Worm (Caenorhabditis elegans) whole organism, mixed stage, embryonic: ENCODE measurements around the gene lrx-1.

ENCODE experiments used
- M03D4.4 ChIP-seq: sonication (generic microtip); optimal IDR thresholded peaks from 2 replicates; lab custom pipeline; 2017; ENCODE audit warnings: mild to moderate bottlenecking, missing genetic modification characterization, missing compliant biosample characterization
- bed-3 ChIP-seq: fragments of 200-800 bp; sonication (Bioruptor generic); optimal IDR thresholded peaks from 3 replicates; lab custom pipeline; 2018; ENCODE audit warnings: mild to moderate bottlenecking, missing genetic modification characterization, moderate library complexity, missing compliant biosample characterization
- blmp-1 ChIP-seq: fragments of 150-350 bp; optimal IDR thresholded peaks from 2 replicates; lab custom pipeline; 2014; ENCODE audit warnings: missing biosample characterization, missing genetic modification characterization
- ceh-39 ChIP-seq: fragments of 150-350 bp; optimal IDR thresholded peaks from 2 replicates; lab custom pipeline; 2014; ENCODE audit warnings: missing biosample characterization, missing genetic modification characterization
- ceh-43 ChIP-seq: fragments of 200-800 bp; sonication (Bioruptor generic); optimal IDR thresholded peaks from 2 replicates; lab custom pipeline; 2018; ENCODE audit warnings: mild to moderate bottlenecking, missing genetic modification characterization, moderate library complexity, missing compliant biosample characterization
- ceh-83 ChIP-seq: fragments of 200-800 bp; sonication (Bioruptor generic); optimal IDR thresholded peaks from 2 replicates; lab custom pipeline; 2018; ENCODE audit warnings: mild to moderate bottlenecking, missing genetic modification characterization, missing compliant biosample characterization
- ces-1 ChIP-seq: fragments of 150-350 bp; optimal IDR thresholded peaks from 2 replicates; lab custom pipeline; 2014; ENCODE audit warnings: missing biosample characterization, missing genetic modification reagents, missing genetic modification characterization
- cnd-1 ChIP-seq: fragments of 200-800 bp; sonication (Bioruptor generic); optimal IDR thresholded peaks from 2 replicates; lab custom pipeline; 2018; ENCODE audit warnings: mild to moderate bottlenecking, missing genetic modification characterization, missing compliant biosample characterization
- drap-1 ChIP-seq: fragments of 200-800 bp; sonication (Bioruptor generic); optimal IDR thresholded peaks from 3 replicates; lab custom pipeline; 2018; ENCODE audit warnings: mild to moderate bottlenecking, missing genetic modification characterization, missing compliant biosample characterization
- elt-1 ChIP-seq: sonication (generic microtip); optimal IDR thresholded peaks from 2 replicates; lab custom pipeline; 2017; ENCODE audit warnings: missing genetic modification characterization, mild to moderate bottlenecking, missing compliant biosample characterization, antibody characterized with exemption, moderate library complexity, borderline replicate concordance; ENCODE audit not compliant: insufficient read depth
- elt-3 ChIP-seq: fragments of 150-350 bp; optimal IDR thresholded peaks from 2 replicates; lab custom pipeline; 2014; ENCODE audit warnings: missing biosample characterization, missing genetic modification characterization
- flh-1 ChIP-seq: fragments of 200-800 bp; sonication (Bioruptor generic); optimal IDR thresholded peaks from 2 replicates; lab custom pipeline; 2018; ENCODE audit warnings: mild to moderate bottlenecking, missing genetic modification characterization, moderate library complexity, missing compliant biosample characterization
- ham-2 ChIP-seq: fragments of 200-800 bp; sonication (Bioruptor generic); optimal IDR thresholded peaks from 2 replicates; lab custom pipeline; 2018; ENCODE audit warnings: mild to moderate bottlenecking, missing genetic modification characterization, missing compliant biosample characterization
- hlh-1 ChIP-seq: fragments of 150-350 bp; optimal IDR thresholded peaks from 2 replicates; lab custom pipeline; 2014; ENCODE audit warnings: missing biosample characterization, missing genetic modification reagents, missing genetic modification characterization
- lin-13 ChIP-seq: fragments of 150-350 bp; optimal IDR thresholded peaks from 2 replicates; lab custom pipeline; 2014; ENCODE audit warnings: missing biosample characterization, missing genetic modification characterization
- lin-32 ChIP-seq: fragments of 200-800 bp; sonication (Bioruptor generic); optimal IDR thresholded peaks from 2 replicates; lab custom pipeline; 2018; ENCODE audit warnings: mild to moderate bottlenecking, missing genetic modification characterization, missing compliant biosample characterization
- lsy-2 ChIP-seq: fragments of 150-350 bp; optimal IDR thresholded peaks from 2 replicates; lab custom pipeline; 2014; ENCODE audit warnings: missing biosample characterization, missing genetic modification characterization
- mab-5 ChIP-seq: fragments of 150-350 bp; optimal IDR thresholded peaks from 2 replicates; lab custom pipeline; 2014; ENCODE audit warnings: missing biosample characterization, missing genetic modification characterization
- mep-1 ChIP-seq: fragments of 150-350 bp; optimal IDR thresholded peaks from 2 replicates; lab custom pipeline; 2017; ENCODE audit warnings: missing biosample characterization, missing genetic modification reagents, missing genetic modification characterization, inconsistent platforms
- mls-2 ChIP-seq: sonication (generic microtip); optimal IDR thresholded peaks from 2 replicates; lab custom pipeline; 2016; ENCODE audit warnings: mild to moderate bottlenecking, missing genetic modification characterization, moderate library complexity, missing compliant biosample characterization
- nhr-12 ChIP-seq: fragments of 150-350 bp; optimal IDR thresholded peaks from 2 replicates; lab custom pipeline; 2014; ENCODE audit warnings: missing biosample characterization, missing genetic modification characterization
- nhr-2 ChIP-seq: fragments of 150-350 bp; optimal IDR thresholded peaks from 2 replicates; lab custom pipeline; 2014; ENCODE audit warnings: missing biosample characterization, missing genetic modification characterization
- nhr-237 ChIP-seq: fragments of 150-350 bp; optimal IDR thresholded peaks from 2 replicates; lab custom pipeline; 2014; ENCODE audit warnings: missing biosample characterization, missing genetic modification characterization
- nhr-28 ChIP-seq: fragments of 150-350 bp; optimal IDR thresholded peaks from 2 replicates; lab custom pipeline; 2014; ENCODE audit warnings: missing biosample characterization, missing genetic modification characterization
- nhr-76 ChIP-seq: sonication (generic microtip); optimal IDR thresholded peaks from 2 replicates; lab custom pipeline; 2017; ENCODE audit warnings: missing biosample characterization, missing genetic modification characterization
- pha-4 ChIP-seq: fragments of 150-350 bp; optimal IDR thresholded peaks from 2 replicates; lab custom pipeline; 2018; ENCODE audit warnings: missing biosample characterization, missing genetic modification reagents, missing genetic modification characterization
- sem-2 ChIP-seq: fragments of 200-800 bp; sonication (Bioruptor generic); optimal IDR thresholded peaks from 2 replicates; lab custom pipeline; 2018; ENCODE audit warnings: mild to moderate bottlenecking, missing genetic modification characterization, missing compliant biosample characterization
- snpc-4 ChIP-seq: fragments of 150-350 bp; optimal IDR thresholded peaks from 2 replicates; lab custom pipeline; 2014; ENCODE audit warnings: missing biosample characterization, missing genetic modification characterization
- sptf-1 ChIP-seq: sonication (generic microtip); optimal IDR thresholded peaks from 2 replicates; lab custom pipeline; 2017; ENCODE audit warnings: mild to moderate bottlenecking, missing genetic modification characterization, moderate library complexity, missing compliant biosample characterization
- tbx-8 ChIP-seq: fragments of 200-800 bp; sonication (Bioruptor generic); optimal IDR thresholded peaks from 2 replicates; lab custom pipeline; 2018; ENCODE audit warnings: mild to moderate bottlenecking, missing genetic modification characterization, moderate library complexity, missing compliant biosample characterization
- unc-120 ChIP-seq: sonication (generic microtip); optimal IDR thresholded peaks from 2 replicates; lab custom pipeline; 2017; ENCODE audit warnings: missing genetic modification characterization, missing compliant biosample characterization; ENCODE audit not compliant: poor library complexity, severe bottlenecking
- unc-39 ChIP-seq: fragments of 150-350 bp; optimal IDR thresholded peaks from 2 replicates; lab custom pipeline; 2014; ENCODE audit warnings: missing biosample characterization, missing genetic modification characterization
- unc-62 ChIP-seq: fragments of 150-350 bp; optimal IDR thresholded peaks from 2 replicates; lab custom pipeline; 2014; ENCODE audit warnings: missing biosample characterization, missing genetic modification reagents, missing genetic modification characterization
- zip-8 ChIP-seq: fragments of 150-350 bp; optimal IDR thresholded peaks from 2 replicates; lab custom pipeline; 2014; ENCODE audit warnings: missing biosample characterization, missing genetic modification characterization
- ztf-11 ChIP-seq: fragments of 150-350 bp; optimal IDR thresholded peaks from 2 replicates; lab custom pipeline; 2014; ENCODE audit warnings: missing biosample characterization, missing genetic modification characterization

lrx-1 gene

ce11 chrV:12287667-12288066 is 35.3 kb downstream of the lrx-1 start:
- no peak for TF ChIP-seq M03D4.4 (tag; lab: Kevin White, UChicago)
- peak; percentile 13 for TF ChIP-seq unc-62 (GFP tag; lab: Kevin White, UChicago)
- TF ChIP-seq, all 35 proteins: peak for 1

ce11 chrV:12288577-12288976 is 36.2 kb downstream of the lrx-1 start, which contains the start of gene rskd-1:
Gene rskd-1, minus strand, starts transcription at chrV:12288615.
- TF ChIP-seq nhr-12 (tag; lab: Kevin White, UChicago) (no peak), pha-4 (tag; lab: Kevin White, UChicago) (peak; percentile 45)

ce11 chrV:12291587-12291986 is 39.2 kb downstream of the lrx-1 start, which contains the start of the genes srpa-68 and srh-16:
Gene srpa-68, minus strand, starts transcription at chrV:12291658.
Gene srh-16, plus strand, starts transcription at chrV:12291861.
- TF ChIP-seq nhr-12 (tag; lab: Kevin White, UChicago), result no peak
- TF ChIP-seq snpc-4 (tag; lab: Kevin White, UChicago), result no peak
- no peak for TF ChIP-seq zip-8 (tag; lab: Kevin White, UChicago)
- TF ChIP-seq unc-62 (GFP tag; lab: Kevin White, UChicago), result peak; percentile 29
- TF ChIP-seq M03D4.4 (tag; lab: Kevin White, UChicago), result peak; percentile 81
- peak; percentile 64 for TF ChIP-seq nhr-237 (tag; lab: Kevin White, UChicago)
- no peak for TF ChIP-seq mab-5 (tag; lab: Kevin White, UChicago)
- no peak for TF ChIP-seq nhr-2 (tag; lab: Kevin White, UChicago)
- TF ChIP-seq unc-120 (tag; lab: Kevin White, UChicago), result peak; percentile 23
- peak; percentile 39 for TF ChIP-seq bed-3
- peak; percentile 60 for TF ChIP-seq ceh-83 (GFP tag; lab: Kevin White, UChicago)
- no peak for TF ChIP-seq blmp-1 (tag; lab: Kevin White, UChicago)
- peak; percentile 24 for TF ChIP-seq ces-1
- no peak for TF ChIP-seq flh-1 (GFP tag; lab: Kevin White, UChicago)
- peak; percentile 94 for TF ChIP-seq mep-1 (tag; lab: Kevin White, UChicago)
- TF ChIP-seq nhr-28 (tag; lab: Kevin White, UChicago), result no peak
- no peak for TF ChIP-seq ztf-11 (tag; lab: Kevin White, UChicago)
- TF ChIP-seq tbx-8, result no peak
- TF ChIP-seq ham-2 (GFP tag; lab: Kevin White, UChicago), result no peak
- TF ChIP-seq elt-3 (tag; lab: Kevin White, UChicago), result no peak
- peak; percentile 82 for TF ChIP-seq lin-13
- peak; percentile 73 for TF ChIP-seq cnd-1
- TF ChIP-seq ceh-43, result peak; percentile 64
- TF ChIP-seq sem-2, result no peak
- peak; percentile 87 for TF ChIP-seq lsy-2 (tag; lab: Kevin White, UChicago)
- peak; percentile 73 for TF ChIP-seq ceh-39 (tag; lab: Kevin White, UChicago)
- peak; percentile 74 for TF ChIP-seq pha-4 (tag; lab: Kevin White, UChicago)
- peak; percentile 38 for TF ChIP-seq hlh-1 (tag; lab: Kevin White, UChicago)
- TF ChIP-seq lin-32 (GFP tag; lab: Kevin White, UChicago), result no peak
- no peak for TF ChIP-seq unc-39 (tag; lab: Kevin White, UChicago)
- peak; percentile 76 for TF ChIP-seq drap-1 (GFP tag; lab: Kevin White, UChicago)
- no peak for TF ChIP-seq elt-1 (tag; lab: Kevin White, UChicago)
- TF ChIP-seq mls-2 (tag; lab: Kevin White, UChicago), result peak; percentile 38
- TF ChIP-seq nhr-76 (tag; lab: Kevin White, UChicago), result no peak
- peak; percentile 88 for TF ChIP-seq sptf-1 (tag; lab: Kevin White, UChicago)

- TF ChIP-seq unc-39 (tag; lab: Kevin White, UChicago) (no peak), sem-2 (no peak), pha-4 (tag; lab: Kevin White, UChicago) (no peak), nhr-28 (tag; lab: Kevin White, UChicago) (no peak), zip-8 (tag; lab: Kevin White, UChicago) (no peak), ham-2 (GFP tag; lab: Kevin White, UChicago) (no peak), elt-1 (tag; lab: Kevin White, UChicago) (no peak), ceh-39 (tag; lab: Kevin White, UChicago) (no peak), ceh-83 (GFP tag; lab: Kevin White, UChicago) (no peak)
Measured at ce11 chrV:12294091-12294490, 41.7 kb downstream of the lrx-1 start.
